Fruit fly (Drosophila melanogaster): ENCODE data around the gene CG13060.

The CG13060 gene

DNA sequence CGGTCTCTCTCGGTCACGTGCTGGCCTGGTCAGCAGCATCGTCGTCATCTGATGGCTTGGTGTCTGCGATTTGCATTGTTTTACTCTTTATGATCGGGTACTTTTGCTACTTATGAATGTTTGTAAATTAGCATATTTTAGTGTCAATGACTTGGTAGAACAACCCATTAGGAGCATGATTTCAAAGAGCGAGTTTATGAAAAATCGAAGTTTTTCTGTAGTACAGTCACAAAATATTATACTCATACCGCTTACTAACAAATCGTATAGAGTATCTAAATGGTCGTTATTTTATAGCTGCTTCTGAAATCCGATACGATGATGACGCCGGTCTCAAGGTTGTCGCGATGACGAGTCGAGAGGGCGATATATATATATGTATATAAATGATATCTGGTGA, 33.4 kb upstream of the CG13060 start:
- TF ChIP-seq sv (GFP tag; optimal IDR thresholded peaks at IDR 0.05) (no peak), Vsx2 (GFP tag; optimal IDR thresholded peaks at IDR 0.05; ENCODE audit: partially characterized antibody) (no peak), foxo (GFP tag; optimal IDR thresholded peaks at IDR 0.05) (peak in 1 of 2 experiments; percentile 36), br (GFP tag; optimal IDR thresholded peaks at IDR 0.05) (peak; percentile 53), h (GFP tag; optimal IDR thresholded peaks at IDR 0.05) (peak; percentile 53), Abd-B (GFP tag; optimal IDR thresholded peaks at IDR 0.05) (no peak), ey (GFP tag; optimal IDR thresholded peaks at IDR 0.05) (peak; percentile 32), fru (GFP tag; optimal IDR thresholded peaks at IDR 0.05) (peak; percentile 50), HLH106 (tag; optimal IDR thresholded peaks at IDR 0.05) (peak; percentile 42), woc (GFP tag; optimal IDR thresholded peaks at IDR 0.05) (peak; percentile 43), Hnf4 (GFP tag; optimal IDR thresholded peaks at IDR 0.05) (peak; percentile 13), OdsH (GFP tag; optimal IDR thresholded peaks at IDR 0.05) (peak; percentile 34), CG32264 (GFP tag; optimal IDR thresholded peaks at IDR 0.05) (no peak), rgr (GFP tag; optimal IDR thresholded peaks at IDR 0.05) (peak; percentile 51)

DNA sequence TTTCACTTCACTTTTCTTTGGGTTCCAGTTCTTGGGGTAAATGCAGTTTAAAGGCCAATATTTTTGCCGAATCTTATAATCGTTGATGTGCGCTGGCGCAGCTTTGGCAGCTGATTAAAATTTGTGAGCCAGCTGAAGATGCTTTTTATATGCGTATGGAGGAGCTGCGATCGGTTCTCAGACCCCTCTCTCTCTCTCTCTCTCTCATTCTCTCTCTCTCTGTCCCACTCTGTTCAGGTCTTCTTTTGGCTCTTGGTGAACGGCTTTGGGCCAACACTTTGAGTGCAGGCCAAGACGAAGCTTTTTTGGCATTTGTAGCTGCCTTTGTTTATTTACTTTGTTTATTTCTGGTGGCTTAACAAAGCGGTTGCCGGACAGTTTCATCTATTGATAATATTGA, 31.3 kb upstream of the CG13060 start, which contains the start of gene CG13046:
Gene CG13046, minus strand, starts transcription at position 101 of the 400 bp plus-strand sequence.
- TF ChIP-seq usp (GFP tag; optimal IDR thresholded peaks at IDR 0.05) (no peak), lola (GFP tag; optimal IDR thresholded peaks at IDR 0.05) (no peak), Abd-B (GFP tag; optimal IDR thresholded peaks at IDR 0.05) (no peak), OdsH (GFP tag; optimal IDR thresholded peaks at IDR 0.05) (no peak), brk (GFP tag; optimal IDR thresholded peaks at IDR 0.05) (no peak), Mio (GFP tag; optimal IDR thresholded peaks at IDR 0.05) (no peak), woc (GFP tag; optimal IDR thresholded peaks at IDR 0.05) (no peak), h (GFP tag; optimal IDR thresholded peaks at IDR 0.05) (no peak), rgr (GFP tag; optimal IDR thresholded peaks at IDR 0.05) (no peak), tai (GFP tag; optimal IDR thresholded peaks at IDR 0.05) (no peak), sv (GFP tag; optimal IDR thresholded peaks at IDR 0.05) (no peak), CG9705 (GFP tag; optimal IDR thresholded peaks at IDR 0.05) (no peak), Sp1 (GFP tag; optimal IDR thresholded peaks at IDR 0.05) (no peak), dsf (GFP tag; optimal IDR thresholded peaks at IDR 0.05; ENCODE audit: borderline replicate concordance) (no peak), Hr83 (GFP tag; optimal IDR thresholded peaks at IDR 0.05; ENCODE audit: poor library complexity, severe bottlenecking) (no peak), GATAd (GFP tag; optimal IDR thresholded peaks at IDR 0.05) (no peak), CrebA (GFP tag; optimal IDR thresholded peaks at IDR 0.05; ENCODE audit: borderline replicate concordance) (no peak), Rel (GFP tag; optimal IDR thresholded peaks at IDR 0.05) (no peak), Rel (tag; optimal IDR thresholded peaks at IDR 0.05) (no peak), fru (GFP tag; optimal IDR thresholded peaks at IDR 0.05) (no peak)

DNA sequence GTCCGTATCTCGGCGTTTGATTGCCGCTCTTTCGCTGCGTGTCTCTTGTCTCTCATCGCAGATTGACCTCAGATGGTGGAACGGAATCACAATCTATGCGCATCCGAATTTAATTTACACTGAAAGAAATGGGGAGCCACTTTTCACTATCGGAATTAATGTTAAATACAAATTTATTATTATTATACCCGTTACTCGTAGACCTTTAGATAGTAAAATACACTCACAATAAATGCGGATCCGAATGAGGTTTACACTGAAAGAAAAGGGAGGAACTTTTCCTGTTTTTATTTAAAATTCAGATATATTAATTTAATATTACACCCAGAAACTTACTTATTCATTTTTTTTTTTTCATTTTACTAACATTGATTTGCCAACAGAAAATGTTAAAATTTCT, 30.6 kb upstream of the CG13060 start:
- TF ChIP-seq fru (GFP tag; optimal IDR thresholded peaks at IDR 0.05): no peak
- peak in 1 of 2 experiments; percentile 9 for TF ChIP-seq foxo (GFP tag; optimal IDR thresholded peaks at IDR 0.05)
- no peak for TF ChIP-seq dl (GFP tag; optimal IDR thresholded peaks at IDR 0.05; ENCODE audit: insufficient read depth in 1 of 2, partially characterized antibody in 2 of 2)
- TF ChIP-seq tai (GFP tag; optimal IDR thresholded peaks at IDR 0.05): no peak
- no peak for TF ChIP-seq psq (GFP tag; optimal IDR thresholded peaks at IDR 0.05)
- no peak for TF ChIP-seq Hnf4 (GFP tag; optimal IDR thresholded peaks at IDR 0.05)

DNA sequence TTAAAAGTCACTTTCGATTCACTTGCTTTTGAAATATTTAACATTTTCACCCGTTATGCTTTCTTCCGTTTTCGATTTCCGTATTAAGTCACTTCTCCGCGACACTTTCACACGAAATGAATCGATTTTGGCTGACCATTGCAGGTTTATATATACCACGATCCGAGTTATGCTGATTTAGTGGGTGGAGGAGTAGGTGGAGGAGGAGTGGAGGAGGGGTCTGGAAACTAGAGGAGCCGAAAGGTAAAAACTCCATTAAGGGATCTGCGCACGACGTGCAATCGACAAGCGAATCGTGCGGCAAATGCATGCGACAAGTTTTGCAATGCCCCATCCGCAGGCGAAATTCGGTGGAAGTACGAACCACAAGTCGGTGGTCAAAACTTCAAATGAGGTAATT, 28.8 kb upstream of the CG13060 start, which contains the start of gene CG13045:
Gene CG13045, minus strand, starts transcription at position 101 of the 400 bp plus-strand sequence.
- TF ChIP-seq Hnf4 (GFP tag; optimal IDR thresholded peaks at IDR 0.05) (no peak), Vsx2 (GFP tag; optimal IDR thresholded peaks at IDR 0.05; ENCODE audit: partially characterized antibody) (no peak), Mio (GFP tag; optimal IDR thresholded peaks at IDR 0.05) (no peak), brk (GFP tag; optimal IDR thresholded peaks at IDR 0.05) (no peak), Dif (GFP tag; optimal IDR thresholded peaks at IDR 0.05; ENCODE audit: partially characterized antibody) (no peak), lola (GFP tag; optimal IDR thresholded peaks at IDR 0.05) (no peak), HLH106 (tag; optimal IDR thresholded peaks at IDR 0.05) (no peak), usp (GFP tag; optimal IDR thresholded peaks at IDR 0.05) (no peak), tai (GFP tag; optimal IDR thresholded peaks at IDR 0.05) (no peak), dmrt93B (GFP tag; optimal IDR thresholded peaks at IDR 0.05) (no peak), Myc (optimal IDR thresholded peaks at IDR 0.05) (no peak), CrebA (GFP tag; optimal IDR thresholded peaks at IDR 0.05; ENCODE audit: borderline replicate concordance) (no peak), dl (GFP tag; optimal IDR thresholded peaks at IDR 0.05; ENCODE audit: insufficient read depth in 1 of 2, partially characterized antibody in 2 of 2) (no peak), N (GFP tag; optimal IDR thresholded peaks at IDR 0.05) (no peak), GATAd (GFP tag; optimal IDR thresholded peaks at IDR 0.05) (no peak)

Data from whole organism, wandering third instar larva.